Fruit fly (Drosophila melanogaster) whole organism, prepupa: ENCODE data around the gene CG4830.

Source experiments
- Blimp-1 ChIP-seq: fragments of 200-800 bp; sonication (Bioruptor generic); optimal IDR thresholded peaks from 3 replicates; lab custom pipeline; 2017; ENCODE audit warnings: missing biosample characterization, missing genetic modification characterization, mild to moderate bottlenecking, moderate library complexity, missing genetic modification reagents
- CG10631 ChIP-seq: fragments of 200-800 bp; sonication (Bioruptor generic); optimal IDR thresholded peaks from 2 replicates; lab custom pipeline; 2016; ENCODE audit warnings: missing biosample characterization, missing genetic modification characterization
- CG10669 ChIP-seq: fragments of 200-800 bp; sonication (Bioruptor generic); optimal IDR thresholded peaks from 3 replicates; lab custom pipeline; 2018; ENCODE audit warnings: missing biosample characterization, mild to moderate bottlenecking, missing genetic modification characterization, moderate library complexity
- CG11294 ChIP-seq: fragments of 200-800 bp; sonication (Bioruptor generic); IDR thresholded peaks from 2 replicates; pipeline ENCODE4 v1.3.6; 2022; ENCODE audit warnings: missing biosample characterization, missing genetic modification characterization
- CG11762 ChIP-seq: fragments of 200-800 bp; sonication (Bioruptor generic); optimal IDR thresholded peaks from 3 replicates; lab custom pipeline; 2016; ENCODE audit warnings: missing biosample characterization, missing genetic modification characterization; ENCODE audit not compliant: insufficient read depth
- CG15336 ChIP-seq: fragments of 200-800 bp; sonication (Bioruptor generic); IDR thresholded peaks from 2 replicates; pipeline ENCODE4 v1.3.6; 2022; ENCODE audit warnings: missing biosample characterization, missing genetic modification characterization
- CG1621 ChIP-seq: fragments of 200-800 bp; sonication (Bioruptor generic); optimal IDR thresholded peaks from 3 replicates; lab custom pipeline; 2018; ENCODE audit warnings: missing biosample characterization, mild to moderate bottlenecking, missing genetic modification characterization
- CG3032 ChIP-seq: fragments of 200-800 bp; optimal IDR thresholded peaks from 2 replicates; lab custom pipeline; 2019; ENCODE audit warnings: missing biosample characterization, mild to moderate bottlenecking, missing genetic modification characterization, moderate library complexity
- CG32006 ChIP-seq: fragments of 200-800 bp; sonication (Bioruptor generic); optimal IDR thresholded peaks from 3 replicates; lab custom pipeline; 2017; ENCODE audit warnings: missing biosample characterization, mild to moderate bottlenecking, missing genetic modification characterization
- CG3919 ChIP-seq: fragments of 200-800 bp; sonication (Bioruptor generic); optimal IDR thresholded peaks from 3 replicates; lab custom pipeline; 2016; ENCODE audit warnings: missing biosample characterization, missing genetic modification characterization
- CG6163 ChIP-seq: fragments of 200-800 bp; sonication (Bioruptor generic); IDR thresholded peaks from 3 replicates; pipeline ENCODE4 v1.3.6; 2022; ENCODE audit warnings: missing biosample characterization, missing genetic modification characterization
- CG6808 ChIP-seq: fragments of 200-800 bp; sonication (Bioruptor generic); optimal IDR thresholded peaks from 3 replicates; lab custom pipeline; 2017; ENCODE audit warnings: missing biosample characterization, missing genetic modification characterization, mild to moderate bottlenecking, moderate library complexity, missing genetic modification reagents
- CG6854 ChIP-seq: fragments of 200-800 bp; sonication (Bioruptor generic); optimal IDR thresholded peaks from 2 replicates; lab custom pipeline; 2017; ENCODE audit warnings: missing biosample characterization, mild to moderate bottlenecking, missing genetic modification characterization
- CG7368 ChIP-seq: fragments of 200-800 bp; sonication (Bioruptor generic); optimal IDR thresholded peaks from 3 replicates; lab custom pipeline; 2016; ENCODE audit warnings: missing biosample characterization, missing genetic modification characterization
- CG8119 ChIP-seq: fragments of 200-800 bp; sonication (Bioruptor generic); IDR thresholded peaks from 3 replicates; pipeline ENCODE4 v1.3.6; 2022; ENCODE audit warnings: missing biosample characterization, missing genetic modification characterization
- CG8632 ChIP-seq: fragments of 200-800 bp; sonication (Bioruptor generic); optimal IDR thresholded peaks from 3 replicates; lab custom pipeline; 2016; ENCODE audit warnings: missing biosample characterization, missing genetic modification characterization
- Eip78C ChIP-seq: fragments of 200-800 bp; sonication (Bioruptor generic); peaks from one replicate; lab custom pipeline; 2016; ENCODE audit warnings: missing biosample characterization, missing genetic modification characterization
- Eip93F ChIP-seq: fragments of 200-800 bp; sonication (Bioruptor generic); optimal IDR thresholded peaks from 2 replicates; lab custom pipeline; 2016; ENCODE audit warnings: missing biosample characterization, mild to moderate bottlenecking, missing genetic modification characterization
- Ets21C ChIP-seq: fragments of 200-800 bp; sonication (Bioruptor generic); optimal IDR thresholded peaks from 3 replicates; lab custom pipeline; 2016; ENCODE audit warnings: missing biosample characterization, missing genetic modification characterization
- Ets96B ChIP-seq: fragments of 200-800 bp; optimal IDR thresholded peaks from 2 replicates; lab custom pipeline; 2019; ENCODE audit warnings: missing biosample characterization, mild to moderate bottlenecking, missing genetic modification characterization, moderate library complexity
- Hr38 ChIP-seq: sonication (Bioruptor generic); optimal IDR thresholded peaks from 2 replicates; lab custom pipeline; 2016; ENCODE audit warnings: missing biosample characterization, missing genetic modification characterization
- Hr39 ChIP-seq: fragments of 200-800 bp; sonication (Bioruptor generic); optimal IDR thresholded peaks from 2 replicates; lab custom pipeline; 2016; ENCODE audit warnings: missing biosample characterization, missing genetic modification characterization
- Hr4 ChIP-seq: fragments of 200-800 bp; sonication (Bioruptor generic); optimal IDR thresholded peaks from 3 replicates; lab custom pipeline; 2016; ENCODE audit warnings: missing biosample characterization, missing genetic modification characterization
- OdsH ChIP-seq: fragments of 200-800 bp; sonication (Bioruptor generic); optimal IDR thresholded peaks from 3 replicates; lab custom pipeline; 2016; ENCODE audit warnings: missing biosample characterization, missing genetic modification characterization
- Smox ChIP-seq: fragments of 200-800 bp; sonication (Bioruptor generic); optimal IDR thresholded peaks from 3 replicates; lab custom pipeline; 2016; ENCODE audit warnings: missing biosample characterization, missing genetic modification characterization
- Sox102F ChIP-seq: fragments of 200-800 bp; sonication (Bioruptor generic); optimal IDR thresholded peaks from 2 replicates; lab custom pipeline; 2016; ENCODE audit warnings: missing biosample characterization, mild to moderate bottlenecking, missing genetic modification characterization
- Sox15 ChIP-seq: fragments of 200-800 bp; sonication (Bioruptor generic); optimal IDR thresholded peaks from 3 replicates; lab custom pipeline; 2016; ENCODE audit warnings: missing biosample characterization, missing genetic modification characterization
- achi ChIP-seq: fragments of 200-800 bp; sonication (Bioruptor generic); optimal IDR thresholded peaks from 3 replicates; lab custom pipeline; 2016; ENCODE audit warnings: missing biosample characterization, missing genetic modification characterization
- dac ChIP-seq: fragments of 200-800 bp; sonication (Bioruptor generic); optimal IDR thresholded peaks from 2 replicates; lab custom pipeline; 2017; ENCODE audit warnings: missing biosample characterization, mild to moderate bottlenecking, missing genetic modification characterization
- esn ChIP-seq: fragments of 200-800 bp; sonication (Bioruptor generic); optimal IDR thresholded peaks from 2 replicates; lab custom pipeline; 2016; ENCODE audit warnings: missing biosample characterization, mild to moderate bottlenecking, missing genetic modification characterization, moderate library complexity
- fd59A ChIP-seq: fragments of 200-800 bp; sonication (Bioruptor generic); optimal IDR thresholded peaks from 2 replicates; lab custom pipeline; 2017; ENCODE audit warnings: missing biosample characterization, mild to moderate bottlenecking, missing genetic modification characterization, missing genetic modification reagents
- fd85E ChIP-seq: fragments of 200-800 bp; sonication (Bioruptor generic); optimal IDR thresholded peaks from 3 replicates; lab custom pipeline; 2016; ENCODE audit warnings: missing biosample characterization, missing genetic modification characterization
- lz ChIP-seq: fragments of 200-800 bp; sonication (Bioruptor generic); optimal IDR thresholded peaks from 3 replicates; lab custom pipeline; 2016; ENCODE audit warnings: missing biosample characterization, missing genetic modification characterization
- spab ChIP-seq: fragments of 200-800 bp; sonication (Bioruptor generic); optimal IDR thresholded peaks from 2 replicates; lab custom pipeline; 2017; ENCODE audit warnings: missing biosample characterization, mild to moderate bottlenecking, missing genetic modification characterization, missing genetic modification reagents
- ss ChIP-seq, 2 experiments: fragments of 200-800 bp; sonication (Bioruptor generic); optimal IDR thresholded peaks; 2 replicates in 1 of 2; 3 replicates in 1 of 2; lab custom pipeline; 2017 to 2018; ENCODE audit warnings: mild to moderate bottlenecking in 2 of 2, missing biosample characterization in 2 of 2, missing genetic modification characterization in 2 of 2, moderate library complexity in 1 of 2
- svp ChIP-seq: fragments of 200-800 bp; sonication (Bioruptor generic); peaks from one replicate; lab custom pipeline; 2016; ENCODE audit warnings: missing biosample characterization, missing genetic modification characterization
- vri ChIP-seq: fragments of 200-800 bp; sonication (Bioruptor generic); optimal IDR thresholded peaks from 3 replicates; lab custom pipeline; 2016; ENCODE audit warnings: missing biosample characterization, mild to moderate bottlenecking, missing genetic modification characterization

CG4830 gene

dm6 chr3R:12221366-12221916, 11.3 kb upstream of the CG4830 start, which contains the start of gene CG4860 (continued):
- TF ChIP-seq ss (GFP tag; optimal IDR thresholded peaks at IDR 0.05; lab: Kevin White, UChicago): peak in 1 of 2 experiments; percentile 55
- peak; percentile 91 for TF ChIP-seq CG15336 (GFP tag; lab: Robert Waterston, UW)
- peak; percentile 70 for TF ChIP-seq CG6808 (GFP tag; lab: Kevin White, UChicago)
- TF ChIP-seq CG6163 (GFP tag; lab: Robert Waterston, UW): peak; percentile 92
- TF ChIP-seq Ets21C (GFP tag; lab: Kevin White, UChicago): peak; percentile 83
- TF ChIP-seq CG10669: peak; percentile 79
- peak; percentile 41 for TF ChIP-seq CG6854 (GFP tag; lab: Kevin White, UChicago)
- peak; percentile 77 for TF ChIP-seq Eip93F (GFP tag; lab: Kevin White, UChicago)
- TF ChIP-seq CG8632 (GFP tag; lab: Kevin White, UChicago): peak; percentile 78
- TF ChIP-seq Ets96B: peak; percentile 78
- peak; percentile 92 for TF ChIP-seq Hr4 (GFP tag; lab: Kevin White, UChicago)
- TF ChIP-seq CG11294: peak; percentile 66
- TF ChIP-seq CG11762 (GFP tag; lab: Kevin White, UChicago): peak; percentile 77
- peak; percentile 97 for TF ChIP-seq Eip78C (GFP tag; lab: Kevin White, UChicago)

DNA sequence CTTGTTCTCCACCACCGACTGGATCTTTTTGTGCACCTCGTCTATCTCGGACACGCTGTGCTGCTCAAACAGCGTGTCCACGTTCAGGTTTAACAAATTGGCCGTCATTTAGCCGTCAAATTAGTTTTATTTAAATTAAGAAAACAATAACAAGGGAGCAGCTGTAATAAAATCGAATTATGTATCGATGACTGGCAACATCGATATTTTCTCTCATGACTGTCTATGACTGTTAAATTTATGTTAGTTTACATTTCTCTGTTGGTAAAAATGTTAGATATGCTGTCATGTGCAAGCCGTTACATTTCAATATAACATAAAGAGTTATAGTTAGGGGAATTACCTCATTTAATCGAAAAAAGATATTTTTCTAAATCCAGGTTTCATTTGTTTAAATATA, 9.3 kb upstream of the CG4830 start, which contains the start of gene Cog1:
Cog1 (minus strand) TSS at position 190 of the 400 bp plus-strand sequence.
- TF ChIP-seq Hr4 (GFP tag; lab: Kevin White, UChicago) (no peak), svp (peak; percentile 13)
- TF ChIP-seq, all 60 proteins: peak for 1

DNA sequence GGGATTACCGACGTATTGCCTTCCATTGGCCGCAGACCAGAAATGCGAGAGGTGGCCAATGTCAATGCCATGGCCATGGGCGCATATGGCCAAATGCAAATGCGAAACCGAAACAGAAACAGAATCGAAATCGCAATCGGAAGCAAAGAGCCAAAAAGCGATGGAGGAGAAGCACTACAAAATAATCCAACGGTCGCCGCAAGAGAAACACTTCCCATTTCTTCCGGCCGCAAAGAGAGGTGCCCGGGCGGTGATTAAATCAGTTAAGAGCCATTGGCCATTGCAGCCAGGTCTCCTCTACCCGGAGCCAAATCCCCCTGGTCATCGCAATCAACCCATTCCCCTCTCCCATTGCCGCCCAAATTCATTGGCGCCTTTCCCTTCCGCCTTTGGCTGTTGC, 4.0 kb upstream of the CG4830 start, which contains the start of gene CG14742:
CG14742 (plus strand) TSS at position 301 of the 400 bp plus-strand sequence.
- TF ChIP-seq vri: no peak
- no peak for TF ChIP-seq achi (GFP tag; lab: Kevin White, UChicago)
- no peak for TF ChIP-seq CG10631 (GFP tag; lab: Kevin White, UChicago)
- no peak for TF ChIP-seq CG7368 (GFP tag; lab: Kevin White, UChicago)
- TF ChIP-seq lz (GFP tag; lab: Kevin White, UChicago): no peak
- no peak for TF ChIP-seq Blimp-1 (GFP tag; lab: Kevin White, UChicago)
- no peak for TF ChIP-seq Sox15 (GFP tag; lab: Kevin White, UChicago)
- TF ChIP-seq CG11294: no peak
- no peak for TF ChIP-seq spab (GFP tag; lab: Kevin White, UChicago)
- TF ChIP-seq CG32006 (GFP tag; lab: Kevin White, UChicago): no peak
- TF ChIP-seq, all 60 proteins: peak for 0

- TF ChIP-seq Eip93F (GFP tag; lab: Kevin White, UChicago) (no peak), CG11762 (GFP tag; lab: Kevin White, UChicago) (no peak)
Observed at dm6 chr3R:12211552-12211951, 1.4 kb upstream of the CG4830 start.

DNA sequence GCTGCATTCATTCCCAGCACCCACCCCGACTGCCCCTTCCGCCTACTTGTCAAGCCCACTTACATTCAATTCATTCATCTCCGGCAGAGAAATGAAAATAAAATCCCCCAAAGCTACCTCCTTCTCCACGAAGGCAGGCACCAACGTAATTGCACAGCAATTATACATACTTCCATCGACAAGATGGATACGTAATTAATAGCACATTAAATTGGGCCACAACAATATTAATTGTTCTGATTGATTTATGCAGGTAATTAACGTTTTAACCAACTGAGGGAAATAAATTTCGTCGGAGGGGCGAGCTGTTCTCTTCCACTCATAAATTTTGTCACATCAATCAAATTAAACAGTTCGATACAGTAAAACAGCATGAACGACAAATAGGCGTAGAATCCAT, 12.5 kb downstream of the CG4830 start, which contains the start of gene Adk1:
Adk1 (plus strand) TSS at position 301 of the 400 bp plus-strand sequence.
- TF ChIP-seq CG3032 (no peak), CG1621 (tag; lab: Kevin White, UChicago) (no peak), vri (no peak), CG7368 (GFP tag; lab: Kevin White, UChicago) (no peak), lz (GFP tag; lab: Kevin White, UChicago) (no peak), Smox (no peak), Blimp-1 (GFP tag; lab: Kevin White, UChicago) (no peak), dac (GFP tag; lab: Kevin White, UChicago) (no peak), Sox102F (GFP tag; lab: Kevin White, UChicago) (no peak)
- TF ChIP-seq, all 60 proteins: peak for 0

dm6 chr3R:12196100-12196499, 14.1 kb downstream of the CG4830 start:
- peak; percentile 16 for TF ChIP-seq Hr39 (GFP tag; lab: Kevin White, UChicago)
- no peak for TF ChIP-seq dac (GFP tag; lab: Kevin White, UChicago)
- peak; percentile 17 for TF ChIP-seq Hr4 (GFP tag; lab: Kevin White, UChicago)
- no peak for TF ChIP-seq Hr38 (GFP tag; lab: Kevin White, UChicago)
- no peak for TF ChIP-seq esn (GFP tag; lab: Kevin White, UChicago)
- peak; percentile 27 for TF ChIP-seq OdsH (GFP tag; lab: Kevin White, UChicago)
- TF ChIP-seq fd85E (GFP tag; lab: Kevin White, UChicago): no peak
- no peak for TF ChIP-seq Smox
- peak; percentile 47 for TF ChIP-seq CG10631 (GFP tag; lab: Kevin White, UChicago)
- TF ChIP-seq CG6854 (GFP tag; lab: Kevin White, UChicago): no peak
- TF ChIP-seq Ets96B: peak; percentile 43
- TF ChIP-seq CG10669: peak; percentile 38
- peak; percentile 42; the same call in 1 of the 2 replicates for TF ChIP-seq CG15336 (GFP tag; lab: Robert Waterston, UW)
- TF ChIP-seq ss (GFP tag; optimal IDR thresholded peaks at IDR 0.05; lab: Kevin White, UChicago): peak in 1 of 2 experiments; percentile 17
- no peak for TF ChIP-seq CG8119
- TF ChIP-seq CG3919 (GFP tag; lab: Kevin White, UChicago): no peak
- TF ChIP-seq CG8632 (GFP tag; lab: Kevin White, UChicago): peak; percentile 1
- peak; percentile 20 for TF ChIP-seq achi (GFP tag; lab: Kevin White, UChicago)
- peak; percentile 46; the same call in 1 of the 3 replicates for TF ChIP-seq CG6163 (GFP tag; lab: Robert Waterston, UW)
- peak; percentile 19 for TF ChIP-seq fd59A (GFP tag; lab: Kevin White, UChicago)
- TF ChIP-seq CG7368 (GFP tag; lab: Kevin White, UChicago): no peak
